Fruit fly (Drosophila melanogaster) whole organism, prepupa: ENCODE measurements around the gene sturkopf.
A peak's percentile ranks its signal among the peaks of the same experiment; 100 is the strongest.

Experiments used
- Blimp-1 ChIP-seq: fragments of 200-800 bp; sonication (Bioruptor generic); optimal IDR thresholded peaks from 3 replicates; lab custom pipeline; 2017; ENCODE audit warnings: missing biosample characterization, missing genetic modification characterization, mild to moderate bottlenecking, moderate library complexity, missing genetic modification reagents
- CG10669 ChIP-seq: fragments of 200-800 bp; sonication (Bioruptor generic); optimal IDR thresholded peaks from 3 replicates; lab custom pipeline; 2018; ENCODE audit warnings: missing biosample characterization, mild to moderate bottlenecking, missing genetic modification characterization, moderate library complexity
- CG11294 ChIP-seq: fragments of 200-800 bp; sonication (Bioruptor generic); IDR thresholded peaks from 2 replicates; pipeline ENCODE4 v1.3.6; 2022; ENCODE audit warnings: missing biosample characterization, missing genetic modification characterization
- CG11902 ChIP-seq: fragments of 200-800 bp; sonication (Bioruptor generic); optimal IDR thresholded peaks from 3 replicates; lab custom pipeline; 2016; ENCODE audit warnings: missing biosample characterization, missing genetic modification characterization
- CG15336 ChIP-seq: fragments of 200-800 bp; sonication (Bioruptor generic); IDR thresholded peaks from 2 replicates; pipeline ENCODE4 v1.3.6; 2022; ENCODE audit warnings: missing biosample characterization, missing genetic modification characterization
- CG1621 ChIP-seq: fragments of 200-800 bp; sonication (Bioruptor generic); optimal IDR thresholded peaks from 3 replicates; lab custom pipeline; 2018; ENCODE audit warnings: missing biosample characterization, mild to moderate bottlenecking, missing genetic modification characterization
- CG16779 ChIP-seq: fragments of 200-800 bp; sonication (Bioruptor generic); optimal IDR thresholded peaks from 3 replicates; lab custom pipeline; 2017; ENCODE audit warnings: missing biosample characterization, mild to moderate bottlenecking, missing genetic modification characterization
- CG3032 ChIP-seq: fragments of 200-800 bp; optimal IDR thresholded peaks from 2 replicates; lab custom pipeline; 2019; ENCODE audit warnings: missing biosample characterization, mild to moderate bottlenecking, missing genetic modification characterization, moderate library complexity
- CG31627 ChIP-seq: fragments of 200-800 bp; sonication (Bioruptor generic); optimal IDR thresholded peaks from 3 replicates; lab custom pipeline; 2016; ENCODE audit warnings: missing biosample characterization, missing genetic modification characterization
- CG34406 ChIP-seq: fragments of 200-800 bp; sonication (Bioruptor generic); optimal IDR thresholded peaks from 3 replicates; lab custom pipeline; 2016; ENCODE audit warnings: missing biosample characterization, missing genetic modification characterization
- CG3919 ChIP-seq: fragments of 200-800 bp; sonication (Bioruptor generic); optimal IDR thresholded peaks from 3 replicates; lab custom pipeline; 2016; ENCODE audit warnings: missing biosample characterization, missing genetic modification characterization
- CG4318 ChIP-seq: fragments of 200-800 bp; sonication (Bioruptor generic); optimal IDR thresholded peaks from 3 replicates; lab custom pipeline; 2017; ENCODE audit warnings: missing biosample characterization, mild to moderate bottlenecking, missing genetic modification characterization
- CG6163 ChIP-seq: fragments of 200-800 bp; sonication (Bioruptor generic); IDR thresholded peaks from 3 replicates; pipeline ENCODE4 v1.3.6; 2022; ENCODE audit warnings: missing biosample characterization, missing genetic modification characterization
- CG6276 ChIP-seq: fragments of 200-800 bp; sonication (Bioruptor generic); optimal IDR thresholded peaks from 2 replicates; lab custom pipeline; 2017; ENCODE audit warnings: missing biosample characterization, mild to moderate bottlenecking, missing genetic modification characterization
- CG6792 ChIP-seq: fragments of 200-800 bp; sonication (Bioruptor generic); optimal IDR thresholded peaks from 3 replicates; lab custom pipeline; 2016; ENCODE audit warnings: missing biosample characterization, missing genetic modification characterization
- CG6808 ChIP-seq: fragments of 200-800 bp; sonication (Bioruptor generic); optimal IDR thresholded peaks from 3 replicates; lab custom pipeline; 2017; ENCODE audit warnings: missing biosample characterization, missing genetic modification characterization, mild to moderate bottlenecking, moderate library complexity, missing genetic modification reagents
- CG6854 ChIP-seq: fragments of 200-800 bp; sonication (Bioruptor generic); optimal IDR thresholded peaks from 2 replicates; lab custom pipeline; 2017; ENCODE audit warnings: missing biosample characterization, mild to moderate bottlenecking, missing genetic modification characterization
- CG7368 ChIP-seq: fragments of 200-800 bp; sonication (Bioruptor generic); optimal IDR thresholded peaks from 3 replicates; lab custom pipeline; 2016; ENCODE audit warnings: missing biosample characterization, missing genetic modification characterization
- CG8119 ChIP-seq: fragments of 200-800 bp; sonication (Bioruptor generic); IDR thresholded peaks from 3 replicates; pipeline ENCODE4 v1.3.6; 2022; ENCODE audit warnings: missing biosample characterization, missing genetic modification characterization
- CG8319 ChIP-seq: fragments of 200-800 bp; sonication (Bioruptor generic); optimal IDR thresholded peaks from 3 replicates; lab custom pipeline; 2016; ENCODE audit warnings: missing biosample characterization, missing genetic modification characterization
- CG8632 ChIP-seq: fragments of 200-800 bp; sonication (Bioruptor generic); optimal IDR thresholded peaks from 3 replicates; lab custom pipeline; 2016; ENCODE audit warnings: missing biosample characterization, missing genetic modification characterization
- CG9139 ChIP-seq: fragments of 200-800 bp; sonication (Bioruptor generic); optimal IDR thresholded peaks from 3 replicates; lab custom pipeline; 2017; ENCODE audit warnings: missing biosample characterization, mild to moderate bottlenecking, missing genetic modification characterization
- Eip75B ChIP-seq: fragments of 200-800 bp; sonication (Bioruptor generic); optimal IDR thresholded peaks from 3 replicates; lab custom pipeline; 2016; ENCODE audit warnings: missing biosample characterization, missing genetic modification characterization
- Eip78C ChIP-seq: fragments of 200-800 bp; sonication (Bioruptor generic); peaks from one replicate; lab custom pipeline; 2016; ENCODE audit warnings: missing biosample characterization, missing genetic modification characterization
- Eip93F ChIP-seq: fragments of 200-800 bp; sonication (Bioruptor generic); optimal IDR thresholded peaks from 2 replicates; lab custom pipeline; 2016; ENCODE audit warnings: missing biosample characterization, mild to moderate bottlenecking, missing genetic modification characterization
- Ets21C ChIP-seq: fragments of 200-800 bp; sonication (Bioruptor generic); optimal IDR thresholded peaks from 3 replicates; lab custom pipeline; 2016; ENCODE audit warnings: missing biosample characterization, missing genetic modification characterization
- Ets96B ChIP-seq: fragments of 200-800 bp; optimal IDR thresholded peaks from 2 replicates; lab custom pipeline; 2019; ENCODE audit warnings: missing biosample characterization, mild to moderate bottlenecking, missing genetic modification characterization, moderate library complexity
- Hr38 ChIP-seq: sonication (Bioruptor generic); optimal IDR thresholded peaks from 2 replicates; lab custom pipeline; 2016; ENCODE audit warnings: missing biosample characterization, missing genetic modification characterization
- Hr39 ChIP-seq: fragments of 200-800 bp; sonication (Bioruptor generic); optimal IDR thresholded peaks from 2 replicates; lab custom pipeline; 2016; ENCODE audit warnings: missing biosample characterization, missing genetic modification characterization
- Hr4 ChIP-seq: fragments of 200-800 bp; sonication (Bioruptor generic); optimal IDR thresholded peaks from 3 replicates; lab custom pipeline; 2016; ENCODE audit warnings: missing biosample characterization, missing genetic modification characterization
- Lpt ChIP-seq: fragments of 200-800 bp; sonication (Bioruptor generic); optimal IDR thresholded peaks from 3 replicates; lab custom pipeline; 2016; ENCODE audit warnings: missing biosample characterization, missing genetic modification characterization
- Met ChIP-seq: fragments of 200-800 bp; sonication (Bioruptor generic); optimal IDR thresholded peaks from 3 replicates; lab custom pipeline; 2016; ENCODE audit warnings: missing biosample characterization, missing genetic modification characterization
- OdsH ChIP-seq: fragments of 200-800 bp; sonication (Bioruptor generic); optimal IDR thresholded peaks from 3 replicates; lab custom pipeline; 2016; ENCODE audit warnings: missing biosample characterization, missing genetic modification characterization
- Smox ChIP-seq: fragments of 200-800 bp; sonication (Bioruptor generic); optimal IDR thresholded peaks from 3 replicates; lab custom pipeline; 2016; ENCODE audit warnings: missing biosample characterization, missing genetic modification characterization
- Sox14 ChIP-seq: fragments of 200-800 bp; sonication (Bioruptor generic); optimal IDR thresholded peaks from 3 replicates; lab custom pipeline; 2016; ENCODE audit warnings: missing biosample characterization, missing genetic modification characterization
- achi ChIP-seq: fragments of 200-800 bp; sonication (Bioruptor generic); optimal IDR thresholded peaks from 3 replicates; lab custom pipeline; 2016; ENCODE audit warnings: missing biosample characterization, missing genetic modification characterization
- acj6 ChIP-seq: fragments of 200-800 bp; sonication (Bioruptor generic); optimal IDR thresholded peaks from 3 replicates; lab custom pipeline; 2016; ENCODE audit warnings: missing biosample characterization, missing genetic modification characterization
- cyc ChIP-seq: fragments of 200-800 bp; sonication (Bioruptor generic); optimal IDR thresholded peaks from 3 replicates; lab custom pipeline; 2016; ENCODE audit warnings: missing biosample characterization, missing genetic modification characterization
- dac ChIP-seq: fragments of 200-800 bp; sonication (Bioruptor generic); optimal IDR thresholded peaks from 2 replicates; lab custom pipeline; 2017; ENCODE audit warnings: missing biosample characterization, mild to moderate bottlenecking, missing genetic modification characterization
- eg ChIP-seq: fragments of 200-800 bp; sonication (Bioruptor generic); IDR thresholded peaks from 3 replicates; pipeline ENCODE4 v1.3.6; 2022; ENCODE audit warnings: missing biosample characterization, missing genetic modification characterization
- esn ChIP-seq: fragments of 200-800 bp; sonication (Bioruptor generic); optimal IDR thresholded peaks from 2 replicates; lab custom pipeline; 2016; ENCODE audit warnings: missing biosample characterization, mild to moderate bottlenecking, missing genetic modification characterization, moderate library complexity
- fd59A ChIP-seq: fragments of 200-800 bp; sonication (Bioruptor generic); optimal IDR thresholded peaks from 2 replicates; lab custom pipeline; 2017; ENCODE audit warnings: missing biosample characterization, mild to moderate bottlenecking, missing genetic modification characterization, missing genetic modification reagents
- fd85E ChIP-seq: fragments of 200-800 bp; sonication (Bioruptor generic); optimal IDR thresholded peaks from 3 replicates; lab custom pipeline; 2016; ENCODE audit warnings: missing biosample characterization, missing genetic modification characterization
- fkh ChIP-seq: fragments of 200-800 bp; sonication (Bioruptor generic); optimal IDR thresholded peaks from 3 replicates; lab custom pipeline; 2017; ENCODE audit warnings: missing biosample characterization, mild to moderate bottlenecking, missing genetic modification characterization, moderate library complexity
- lz ChIP-seq: fragments of 200-800 bp; sonication (Bioruptor generic); optimal IDR thresholded peaks from 3 replicates; lab custom pipeline; 2016; ENCODE audit warnings: missing biosample characterization, missing genetic modification characterization
- net ChIP-seq: fragments of 200-800 bp; sonication (Bioruptor generic); optimal IDR thresholded peaks from 3 replicates; lab custom pipeline; 2016; ENCODE audit warnings: missing biosample characterization, missing genetic modification characterization
- pdm3 ChIP-seq: fragments of 200-800 bp; sonication (Bioruptor generic); optimal IDR thresholded peaks from 3 replicates; lab custom pipeline; 2016; ENCODE audit warnings: missing biosample characterization, missing genetic modification characterization
- salr ChIP-seq, 2 experiments: fragments of 200-800 bp; sonication (Bioruptor generic); optimal IDR thresholded peaks; 3 replicates each; lab custom pipeline; 2016 to 2018; ENCODE audit warnings: missing biosample characterization in 2 of 2, missing genetic modification characterization in 2 of 2, mild to moderate bottlenecking in 1 of 2
- spab ChIP-seq: fragments of 200-800 bp; sonication (Bioruptor generic); optimal IDR thresholded peaks from 2 replicates; lab custom pipeline; 2017; ENCODE audit warnings: missing biosample characterization, mild to moderate bottlenecking, missing genetic modification characterization, missing genetic modification reagents
- ss ChIP-seq, 2 experiments: fragments of 200-800 bp; sonication (Bioruptor generic); optimal IDR thresholded peaks; 2 replicates in 1 of 2; 3 replicates in 1 of 2; lab custom pipeline; 2017 to 2018; ENCODE audit warnings: mild to moderate bottlenecking in 2 of 2, missing biosample characterization in 2 of 2, missing genetic modification characterization in 2 of 2, moderate library complexity in 1 of 2
- svp ChIP-seq: fragments of 200-800 bp; sonication (Bioruptor generic); peaks from one replicate; lab custom pipeline; 2016; ENCODE audit warnings: missing biosample characterization, missing genetic modification characterization
- topi ChIP-seq: fragments of 200-800 bp; sonication (Bioruptor generic); optimal IDR thresholded peaks from 3 replicates; lab custom pipeline; 2016; ENCODE audit warnings: missing biosample characterization, missing genetic modification characterization
- vri ChIP-seq: fragments of 200-800 bp; sonication (Bioruptor generic); optimal IDR thresholded peaks from 3 replicates; lab custom pipeline; 2016; ENCODE audit warnings: missing biosample characterization, mild to moderate bottlenecking, missing genetic modification characterization

The sturkopf gene

DNA sequence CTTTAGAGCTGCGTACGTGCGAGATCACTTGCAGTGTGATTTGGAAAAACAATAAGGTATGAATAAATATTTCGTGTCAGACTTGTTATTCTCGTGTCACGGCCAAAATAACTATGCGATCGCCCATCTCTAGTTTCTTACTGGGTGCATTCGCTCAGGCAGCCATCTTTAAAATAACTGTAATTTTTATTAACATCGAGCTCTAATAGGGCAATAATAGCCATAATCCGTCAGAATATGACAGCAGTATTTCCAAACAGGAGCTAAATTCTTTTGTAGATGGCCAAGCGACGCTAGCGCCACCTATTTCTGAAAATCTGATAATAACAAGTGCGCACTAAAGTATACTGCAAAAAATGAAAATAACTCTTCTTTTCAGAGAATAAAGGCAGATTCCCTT is 38.9 kb upstream of the sturkopf start:
- peak; percentile 33 for TF ChIP-seq pdm3 (GFP tag; lab: Kevin White, UChicago)
- TF ChIP-seq CG8632 = no peak
- no peak for TF ChIP-seq net
- no peak for TF ChIP-seq ss (GFP tag; optimal IDR thresholded peaks at IDR 0.05; lab: Kevin White, UChicago)
- peak; percentile 21 for TF ChIP-seq acj6
- TF ChIP-seq eg = peak; percentile 18; the same call in 1 of the 3 replicates
- no peak for TF ChIP-seq CG11294 (GFP tag; lab: Robert Waterston, UW)
- TF ChIP-seq CG31627 (GFP tag; lab: Kevin White, UChicago) = peak; percentile 43
- TF ChIP-seq lz (GFP tag; lab: Kevin White, UChicago) = peak; percentile 46
- no peak for TF ChIP-seq CG3032 (tag; lab: Kevin White, UChicago)
- no peak for TF ChIP-seq Ets21C (GFP tag; lab: Kevin White, UChicago)
- TF ChIP-seq Lpt (GFP tag; lab: Kevin White, UChicago) = no peak
- TF ChIP-seq CG10669 (GFP tag; lab: Kevin White, UChicago) = no peak
- no peak for TF ChIP-seq CG7368 (GFP tag; lab: Kevin White, UChicago)
- peak; percentile 83 for TF ChIP-seq Eip78C
- TF ChIP-seq CG8119 (GFP tag; lab: Robert Waterston, UW) = no peak
- TF ChIP-seq svp (GFP tag; lab: Kevin White, UChicago) = peak; percentile 77
- TF ChIP-seq Eip75B (GFP tag; lab: Kevin White, UChicago) = no peak
- TF ChIP-seq fkh (GFP tag; lab: Kevin White, UChicago) = no peak
- peak; percentile 49 for TF ChIP-seq Sox14 (GFP tag; lab: Kevin White, UChicago)
- TF ChIP-seq Hr39 = peak; percentile 45
- TF ChIP-seq salr (GFP tag; optimal IDR thresholded peaks at IDR 0.05; lab: Kevin White, UChicago) = peak in 1 of 2 experiments; percentile 28
- peak; percentile 42 for TF ChIP-seq cyc (GFP tag; lab: Kevin White, UChicago)
- TF ChIP-seq vri (GFP tag; lab: Kevin White, UChicago) = peak; percentile 1
- no peak for TF ChIP-seq CG4318 (GFP tag; lab: Kevin White, UChicago)
- TF ChIP-seq CG1621 (tag; lab: Kevin White, UChicago) = no peak
- no peak for TF ChIP-seq Hr4 (GFP tag; lab: Kevin White, UChicago)
- no peak for TF ChIP-seq dac (GFP tag; lab: Kevin White, UChicago)
- TF ChIP-seq CG6808 (GFP tag; lab: Kevin White, UChicago) = no peak
- peak; percentile 34 for TF ChIP-seq CG3919 (GFP tag; lab: Kevin White, UChicago)
- TF ChIP-seq CG11902 (GFP tag; lab: Kevin White, UChicago) = no peak
- peak; percentile 24 for TF ChIP-seq OdsH (GFP tag; lab: Kevin White, UChicago)
- TF ChIP-seq fd85E (GFP tag; lab: Kevin White, UChicago) = no peak
- TF ChIP-seq Ets96B (tag; lab: Kevin White, UChicago) = no peak
- peak; percentile 49 for TF ChIP-seq esn (GFP tag; lab: Kevin White, UChicago)
- peak; percentile 36 for TF ChIP-seq topi (GFP tag; lab: Kevin White, UChicago)
- no peak for TF ChIP-seq Eip93F (GFP tag; lab: Kevin White, UChicago)
- no peak for TF ChIP-seq CG9139 (GFP tag; lab: Kevin White, UChicago)
- no peak for TF ChIP-seq CG8319 (GFP tag; lab: Kevin White, UChicago)
- TF ChIP-seq spab (GFP tag; lab: Kevin White, UChicago) = no peak
- no peak for TF ChIP-seq fd59A (GFP tag; lab: Kevin White, UChicago)
- TF ChIP-seq CG6792 (GFP tag; lab: Kevin White, UChicago) = no peak
- TF ChIP-seq Met (GFP tag; lab: Kevin White, UChicago) = peak; percentile 8
- no peak for TF ChIP-seq CG16779 (tag; lab: Kevin White, UChicago)
- no peak for TF ChIP-seq CG34406 (GFP tag; lab: Kevin White, UChicago)
- no peak for TF ChIP-seq CG6163
- TF ChIP-seq Smox (GFP tag; lab: Kevin White, UChicago) = peak; percentile 40
- peak; percentile 19; the same call in 1 of the 2 replicates for TF ChIP-seq CG15336 (GFP tag; lab: Robert Waterston, UW)
- TF ChIP-seq achi (GFP tag; lab: Kevin White, UChicago) = peak; percentile 49
- no peak for TF ChIP-seq Blimp-1 (GFP tag; lab: Kevin White, UChicago)
- TF ChIP-seq CG6854 (GFP tag; lab: Kevin White, UChicago) = no peak
- TF ChIP-seq CG6276 = no peak
- TF ChIP-seq Hr38 (GFP tag; lab: Kevin White, UChicago) = no peak
